Worm (Caenorhabditis elegans) whole organism, L2 larva: ENCODE measurements around the gene oef-1.

ENCODE experiments used
- Y55F3AM.14 ChIP-seq: fragments of 200-800 bp; sonication (Bioruptor generic); optimal IDR thresholded peaks from 2 replicates; lab custom pipeline; 2018; ENCODE audit warnings: mild to moderate bottlenecking, missing genetic modification characterization, missing compliant biosample characterization
- ama-1 ChIP-seq: fragments of 150-350 bp; optimal IDR thresholded peaks from 2 replicates; lab custom pipeline; 2018; ENCODE audit warnings: inconsistent platforms
- blmp-1 ChIP-seq: sonication (generic microtip); optimal IDR thresholded peaks from 2 replicates; lab custom pipeline; 2017; ENCODE audit warnings: missing genetic modification characterization, mild to moderate bottlenecking, missing compliant biosample characterization, antibody characterized with exemption, moderate library complexity; ENCODE audit not compliant: insufficient read depth
- crh-2 ChIP-seq: sonication (generic microtip); optimal IDR thresholded peaks from 2 replicates; lab custom pipeline; 2017; ENCODE audit warnings: missing biosample characterization, missing genetic modification characterization
- lin-39 ChIP-seq: fragments of 150-350 bp; optimal IDR thresholded peaks from 2 replicates; lab custom pipeline; 2014; ENCODE audit warnings: missing biosample characterization, missing genetic modification reagents, missing genetic modification characterization
- mdl-1 ChIP-seq, 2 experiments: fragments of 150-350 bp in 1 of 2; sonication (generic microtip) in 1 of 2; optimal IDR thresholded peaks; 2 replicates each; lab custom pipeline; 2017; ENCODE audit warnings: missing biosample characterization in 2 of 2, missing genetic modification characterization in 2 of 2
- nhr-77 ChIP-seq: fragments of 150-350 bp; optimal IDR thresholded peaks from 2 replicates; lab custom pipeline; 2014; ENCODE audit warnings: missing biosample characterization, missing genetic modification characterization
- snpc-4 ChIP-seq: fragments of 150-350 bp; optimal IDR thresholded peaks from 2 replicates; lab custom pipeline; 2014; ENCODE audit warnings: missing biosample characterization, missing genetic modification characterization
- ztf-4 ChIP-seq: fragments of 150-350 bp; optimal IDR thresholded peaks from 2 replicates; lab custom pipeline; 2014; ENCODE audit warnings: missing biosample characterization, missing genetic modification characterization

DNA sequence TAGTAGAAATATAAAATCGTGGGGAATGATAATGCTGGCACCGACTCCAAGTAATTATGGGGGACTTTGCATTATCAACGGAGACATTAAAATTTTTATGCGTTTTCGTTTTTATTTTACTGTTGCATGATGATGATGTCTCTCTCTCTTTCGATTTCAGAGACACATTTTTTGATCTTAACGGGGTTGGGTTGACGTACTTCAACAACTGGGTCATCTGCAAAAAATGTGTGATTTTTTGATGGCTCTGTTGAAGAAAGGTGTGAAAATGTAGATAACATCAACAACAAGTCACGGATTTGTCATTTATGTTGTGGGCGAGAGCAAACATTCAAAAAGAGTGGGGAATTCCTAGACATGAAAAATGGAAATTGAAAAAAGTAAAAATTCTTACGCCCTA is 46.9 kb upstream of the oef-1 start, which contains the start of gene F55G1.15:
- TF ChIP-seq crh-2 (tag; lab: Kevin White, UChicago) (no peak), ztf-4 (tag; lab: Kevin White, UChicago) (no peak), snpc-4 (no peak), mdl-1 (tag; optimal IDR thresholded peaks at IDR 0.05; lab: Kevin White, UChicago) (no peak), ama-1 (lab: Kevin White, UChicago) (no peak), blmp-1 (tag; lab: Kevin White, UChicago) (no peak), lin-39 (tag; lab: Kevin White, UChicago) (no peak), Y55F3AM.14 (no peak), nhr-77 (tag; lab: Kevin White, UChicago) (no peak)
